Fruit fly (Drosophila melanogaster) whole organism, embryonic: ENCODE data around the gene Tsp97E.

Experiments
- Antp ChIP-seq: fragments of 200-800 bp; sonication (Bioruptor generic); optimal IDR thresholded peaks from 3 replicates; lab custom pipeline; 2016; ENCODE audit warnings: missing biosample characterization, missing genetic modification characterization
- CG1024 ChIP-seq: fragments of 200-800 bp; sonication (Bioruptor generic); IDR thresholded peaks from 2 replicates; pipeline ENCODE4 v1.3.6; 2022; ENCODE audit warnings: missing biosample characterization, missing genetic modification characterization
- CG11085 ChIP-seq: fragments of 200-800 bp; sonication (Bioruptor generic); IDR thresholded peaks from 2 replicates; pipeline ENCODE4 v1.3.6; 2022; ENCODE audit warnings: missing biosample characterization, missing genetic modification characterization
- CG11504 ChIP-seq: fragments of 200-800 bp; sonication (Bioruptor generic); optimal IDR thresholded peaks from 3 replicates; lab custom pipeline; 2019; ENCODE audit warnings: missing biosample characterization, mild to moderate bottlenecking, missing genetic modification characterization, moderate library complexity
- CG12219 ChIP-seq: fragments of 200-800 bp; sonication (Bioruptor generic); optimal IDR thresholded peaks from 3 replicates; lab custom pipeline; 2018; ENCODE audit warnings: missing biosample characterization, mild to moderate bottlenecking, missing genetic modification characterization
- CG13424 ChIP-seq: fragments of 200-800 bp; sonication (Bioruptor generic); optimal IDR thresholded peaks from 2 replicates; lab custom pipeline; 2019; ENCODE audit warnings: missing biosample characterization, mild to moderate bottlenecking, missing genetic modification characterization, moderate library complexity
- CG14014 ChIP-seq: fragments of 200-800 bp; sonication (Bioruptor generic); IDR thresholded peaks from 2 replicates; pipeline ENCODE4 v1.3.6; 2022; ENCODE audit warnings: missing biosample characterization, missing genetic modification characterization
- CG14667 ChIP-seq: fragments of 200-800 bp; sonication (Bioruptor generic); IDR thresholded peaks from 2 replicates; pipeline ENCODE4 v1.3.6; 2022; ENCODE audit warnings: missing biosample characterization, missing genetic modification characterization
- CG15696 ChIP-seq: fragments of 200-800 bp; sonication (Bioruptor generic); optimal IDR thresholded peaks from 2 replicates; lab custom pipeline; 2019; ENCODE audit warnings: missing biosample characterization, mild to moderate bottlenecking, missing genetic modification characterization, moderate library complexity
- CG1792 ChIP-seq: fragments of 200-800 bp; sonication (Bioruptor generic); optimal IDR thresholded peaks from 2 replicates; lab custom pipeline; 2016; ENCODE audit warnings: missing biosample characterization, missing genetic modification characterization
- CG18476 ChIP-seq: fragments of 200-800 bp; sonication (Bioruptor generic); optimal IDR thresholded peaks from 2 replicates; lab custom pipeline; 2016; ENCODE audit warnings: missing biosample characterization, mild to moderate bottlenecking, missing genetic modification characterization
- CG43689 ChIP-seq: fragments of 200-800 bp; sonication (Bioruptor generic); IDR thresholded peaks from 2 replicates; pipeline ENCODE4 v1.3.6; 2022; ENCODE audit warnings: missing biosample characterization, missing genetic modification characterization
- CG4424 ChIP-seq: fragments of 200-800 bp; sonication (Bioruptor generic); optimal IDR thresholded peaks from 3 replicates; lab custom pipeline; 2016; ENCODE audit warnings: missing biosample characterization, missing genetic modification characterization
- CG6254 ChIP-seq: fragments of 200-800 bp; sonication (Bioruptor generic); optimal IDR thresholded peaks from 3 replicates; lab custom pipeline; 2017; ENCODE audit warnings: mild to moderate bottlenecking, missing biosample characterization, missing genetic modification reagents, missing genetic modification characterization
- CG7786 ChIP-seq: fragments of 200-800 bp; sonication (Bioruptor generic); optimal IDR thresholded peaks from 2 replicates; lab custom pipeline; 2016; ENCODE audit warnings: missing biosample characterization, missing genetic modification characterization
- CG8924 ChIP-seq: fragments of 200-800 bp; optimal IDR thresholded peaks from 3 replicates; lab custom pipeline; 2019; ENCODE audit warnings: missing biosample characterization, mild to moderate bottlenecking, missing genetic modification characterization, moderate library complexity
- CG9437 ChIP-seq: fragments of 200-800 bp; sonication (Bioruptor generic); optimal IDR thresholded peaks from 2 replicates; lab custom pipeline; 2018; ENCODE audit warnings: missing biosample characterization, mild to moderate bottlenecking, missing genetic modification characterization
- Drgx ChIP-seq: fragments of 200-800 bp; sonication (Bioruptor generic); IDR thresholded peaks from 2 replicates; pipeline ENCODE4 v1.3.6; 2022; ENCODE audit warnings: missing biosample characterization, missing genetic modification characterization
- ERR ChIP-seq: fragments of 200-800 bp; sonication (Bioruptor generic); optimal IDR thresholded peaks from 2 replicates; lab custom pipeline; 2016; ENCODE audit warnings: missing biosample characterization, missing genetic modification characterization
- Ets97D ChIP-seq: fragments of 200-800 bp; sonication (Bioruptor generic); optimal IDR thresholded peaks from 3 replicates; lab custom pipeline; 2016; ENCODE audit warnings: missing biosample characterization, missing genetic modification characterization
- Fer3 ChIP-seq: fragments of 200-800 bp; sonication (Bioruptor generic); optimal IDR thresholded peaks from 2 replicates; lab custom pipeline; 2018; ENCODE audit warnings: missing biosample characterization, mild to moderate bottlenecking, missing genetic modification characterization, moderate library complexity
- HLH3B ChIP-seq: fragments of 200-800 bp; sonication (Bioruptor generic); IDR thresholded peaks from 2 replicates; pipeline ENCODE4 v1.3.6; 2022; ENCODE audit warnings: missing biosample characterization, missing genetic modification characterization
- Hr78 ChIP-seq, 2 experiments: fragments of 200-800 bp in 1 of 2; fragments of >200 bp in 1 of 2; sonication (Bioruptor generic) in 1 of 2; optimal IDR thresholded peaks; 2 replicates each; lab custom pipeline; 2017 to 2019; ENCODE audit warnings: missing biosample characterization in 2 of 2, missing genetic modification characterization in 2 of 2, mild to moderate bottlenecking in 1 of 2, moderate library complexity in 1 of 2
- Lpt ChIP-seq: fragments of >200 bp; optimal IDR thresholded peaks from 2 replicates; lab custom pipeline; 2018; ENCODE audit warnings: missing biosample characterization, missing genetic modification characterization
- Mad ChIP-seq: fragments of 200-800 bp; sonication (Bioruptor generic); optimal IDR thresholded peaks from 2 replicates; lab custom pipeline; 2016; ENCODE audit warnings: missing biosample characterization, missing genetic modification characterization
- Mrtf ChIP-seq: fragments of 200-800 bp; sonication (Bioruptor generic); IDR thresholded peaks from 3 replicates; pipeline ENCODE4 v1.3.6; 2022; ENCODE audit warnings: missing biosample characterization, missing genetic modification characterization
- Nf-YB ChIP-seq: fragments of 200-800 bp; sonication (Bioruptor generic); optimal IDR thresholded peaks from 3 replicates; lab custom pipeline; 2019; ENCODE audit warnings: missing biosample characterization, mild to moderate bottlenecking, missing genetic modification characterization, moderate library complexity
- Sin3A ChIP-seq: fragments of >200 bp; optimal IDR thresholded peaks from 2 replicates; lab custom pipeline; 2018
- Spps ChIP-seq: fragments of 200-800 bp; sonication (Bioruptor generic); optimal IDR thresholded peaks from 2 replicates; lab custom pipeline; 2018; ENCODE audit warnings: missing biosample characterization, mild to moderate bottlenecking, missing genetic modification characterization
- Sry-β ChIP-seq: fragments of 200-800 bp; sonication (Bioruptor generic); optimal IDR thresholded peaks from 2 replicates; lab custom pipeline; 2018; ENCODE audit warnings: missing biosample characterization, mild to moderate bottlenecking, missing genetic modification characterization, moderate library complexity
- bab2 ChIP-seq: fragments of 200-800 bp; sonication (Bioruptor generic); optimal IDR thresholded peaks from 2 replicates; lab custom pipeline; 2016; ENCODE audit warnings: missing biosample characterization, missing genetic modification characterization
- cato ChIP-seq: fragments of 200-800 bp; sonication (Bioruptor generic); optimal IDR thresholded peaks from 2 replicates; lab custom pipeline; 2016; ENCODE audit warnings: missing biosample characterization, missing genetic modification characterization, borderline replicate concordance
- dati ChIP-seq: fragments of 200-800 bp; sonication (Bioruptor generic); IDR thresholded peaks from 2 replicates; pipeline ENCODE4 v1.3.6; 2022; ENCODE audit warnings: missing biosample characterization, missing genetic modification characterization
- dimm ChIP-seq: fragments of 200-800 bp; sonication (Bioruptor generic); IDR thresholded peaks from 2 replicates; pipeline ENCODE4 v1.3.6; 2022; ENCODE audit warnings: missing biosample characterization, missing genetic modification characterization
- dm ChIP-seq: fragments of 200-800 bp; sonication (Bioruptor generic); optimal IDR thresholded peaks from 3 replicates; lab custom pipeline; 2016; ENCODE audit warnings: missing biosample characterization, missing genetic modification characterization
- fd64A ChIP-seq: fragments of 200-800 bp; sonication (Bioruptor generic); optimal IDR thresholded peaks from 3 replicates; lab custom pipeline; 2018; ENCODE audit warnings: missing biosample characterization, mild to moderate bottlenecking, missing genetic modification characterization
- grau ChIP-seq: fragments of 200-800 bp; optimal IDR thresholded peaks from 3 replicates; lab custom pipeline; 2019; ENCODE audit warnings: missing biosample characterization, mild to moderate bottlenecking, missing genetic modification characterization, moderate library complexity
- gsb ChIP-seq: fragments of 200-800 bp; sonication (Bioruptor generic); IDR thresholded peaks from 2 replicates; pipeline ENCODE4 v1.3.6; 2022; ENCODE audit warnings: missing biosample characterization, missing genetic modification characterization
- ham ChIP-seq: fragments of 200-800 bp; sonication (Bioruptor generic); IDR thresholded peaks from 2 replicates; pipeline ENCODE4 v1.3.6; 2022; ENCODE audit warnings: missing biosample characterization, missing genetic modification characterization
- her ChIP-seq: fragments of 200-800 bp; sonication (Bioruptor generic); optimal IDR thresholded peaks from 2 replicates; lab custom pipeline; 2016; ENCODE audit warnings: missing biosample characterization, missing genetic modification characterization
- jing ChIP-seq: fragments of 200-800 bp; sonication (Bioruptor generic); optimal IDR thresholded peaks from 2 replicates; lab custom pipeline; 2018; ENCODE audit warnings: missing biosample characterization, mild to moderate bottlenecking, missing genetic modification characterization
- pb ChIP-seq: fragments of 200-800 bp; sonication (Bioruptor generic); optimal IDR thresholded peaks from 3 replicates; lab custom pipeline; 2016; ENCODE audit warnings: missing biosample characterization, missing genetic modification characterization
- prd ChIP-seq, 3 experiments: fragments of >200 bp in 2 of 3; fragments of 200-800 bp in 1 of 3; sonication (Bioruptor generic) in 1 of 3; optimal IDR thresholded peaks in 2 of 3; IDR thresholded peaks in 1 of 3; 2 replicates in 2 of 3; 3 replicates in 1 of 3; pipeline versions ENCODE4 v1.3.6 to Lab custom; 2017 to 2022; ENCODE audit warnings: missing biosample characterization in 1 of 3, missing genetic modification characterization in 1 of 3
- schlank ChIP-seq: fragments of 200-800 bp; sonication (Bioruptor generic); optimal IDR thresholded peaks from 2 replicates; lab custom pipeline; 2018; ENCODE audit warnings: missing biosample characterization, mild to moderate bottlenecking, missing genetic modification characterization
- scrt ChIP-seq: fragments of 200-800 bp; sonication (Bioruptor generic); optimal IDR thresholded peaks from 2 replicates; lab custom pipeline; 2018; ENCODE audit warnings: missing biosample characterization, mild to moderate bottlenecking, missing genetic modification characterization, moderate library complexity
- sens ChIP-seq: fragments of 200-800 bp; sonication (Bioruptor generic); peaks from one replicate; lab custom pipeline; 2016; ENCODE audit warnings: missing biosample characterization, missing genetic modification characterization
- seq ChIP-seq: fragments of 200-800 bp; sonication (Bioruptor generic); IDR thresholded peaks from 2 replicates; pipeline ENCODE4 v1.3.6; 2022; ENCODE audit warnings: missing biosample characterization, missing genetic modification characterization
- shn ChIP-seq: fragments of 200-800 bp; sonication (Bioruptor generic); optimal IDR thresholded peaks from 3 replicates; lab custom pipeline; 2016; ENCODE audit warnings: missing biosample characterization, missing genetic modification characterization
- stc ChIP-seq: fragments of 200-800 bp; sonication (Bioruptor generic); IDR thresholded peaks from 2 replicates; pipeline ENCODE4 v1.3.6; 2022; ENCODE audit warnings: missing biosample characterization, missing genetic modification characterization
- tna ChIP-seq: fragments of 200-800 bp; sonication (Bioruptor generic); IDR thresholded peaks from 2 replicates; pipeline ENCODE4 v1.3.6; 2022; ENCODE audit warnings: missing biosample characterization, missing genetic modification characterization; ENCODE audit not compliant: partially characterized antibody
- wek ChIP-seq: fragments of 200-800 bp; sonication (Bioruptor generic); optimal IDR thresholded peaks from 3 replicates; lab custom pipeline; 2018; ENCODE audit warnings: missing biosample characterization, mild to moderate bottlenecking, missing genetic modification characterization, moderate library complexity

The Tsp97E gene

dm6 chr3R:26956376-26957062 lies 8.1 kb downstream of the Tsp97E start (continued):
- peak; percentile 16 for TF ChIP-seq CG11504 (tag; lab: Kevin White, UChicago)
- no peak for TF ChIP-seq ERR (GFP tag; lab: Kevin White, UChicago)
- TF ChIP-seq CG1024 (GFP tag; lab: Robert Waterston, UW), result no peak
- no peak for TF ChIP-seq Drgx
- no peak for TF ChIP-seq tna (GFP tag; lab: Robert Waterston, UW)
- no peak for TF ChIP-seq stc (GFP tag; lab: Robert Waterston, UW)
- no peak for TF ChIP-seq fd64A (GFP tag; lab: Kevin White, UChicago)
- no peak for TF ChIP-seq CG14667 (GFP tag; lab: Robert Waterston, UW)
- TF ChIP-seq CG11085 (GFP tag; lab: Robert Waterston, UW), result no peak
- TF ChIP-seq wek, result peak; percentile 9
- TF ChIP-seq Antp, result no peak
- no peak for TF ChIP-seq grau (tag; lab: Kevin White, UChicago)
- no peak for TF ChIP-seq CG7786 (GFP tag; lab: Kevin White, UChicago)
- no peak for TF ChIP-seq prd (optimal IDR thresholded peaks at IDR 0.05; lab: Kevin White, UChicago)
- no peak for TF ChIP-seq prd (GFP tag; IDR thresholded peaks at IDR 0.05; lab: Robert Waterston, UW)
- TF ChIP-seq CG8924 (tag; lab: Kevin White, UChicago), result no peak
- TF ChIP-seq Sin3A (lab: Kevin White, UChicago), result no peak
- TF ChIP-seq schlank (tag; lab: Kevin White, UChicago), result no peak
- peak; percentile 67 for TF ChIP-seq CG18476 (GFP tag; lab: Kevin White, UChicago)
- peak; percentile 23 for TF ChIP-seq CG12219
- no peak for TF ChIP-seq CG6254 (GFP tag; lab: Kevin White, UChicago)
- no peak for TF ChIP-seq Hr78 (GFP tag; optimal IDR thresholded peaks at IDR 0.05; lab: Kevin White, UChicago)
- no peak for TF ChIP-seq CG1792 (GFP tag; lab: Kevin White, UChicago)
- TF ChIP-seq dimm (GFP tag; lab: Robert Waterston, UW), result no peak
- peak; percentile 6 for TF ChIP-seq CG9437 (GFP tag; lab: Kevin White, UChicago)
- TF ChIP-seq Nf-YB (GFP tag; lab: Kevin White, UChicago), result no peak
- peak; percentile 25 for TF ChIP-seq pb (GFP tag; lab: Kevin White, UChicago)
- TF ChIP-seq jing (GFP tag; lab: Kevin White, UChicago), result no peak
- no peak for TF ChIP-seq gsb
- no peak for TF ChIP-seq shn (GFP tag; lab: Kevin White, UChicago)
- no peak for TF ChIP-seq Mrtf
- TF ChIP-seq HLH3B, result no peak
- peak; percentile 62 for TF ChIP-seq sens (GFP tag; lab: Kevin White, UChicago)
- TF ChIP-seq Mad (GFP tag; lab: Kevin White, UChicago), result no peak
- TF ChIP-seq Spps (tag; lab: Kevin White, UChicago), result no peak
- no peak for TF ChIP-seq cato (GFP tag; lab: Kevin White, UChicago)
- 0 out of 2 replicates have a peak, but pooled peaks have one; percentile 20 for TF ChIP-seq seq (GFP tag; lab: Robert Waterston, UW)
- TF ChIP-seq bab2 (GFP tag; lab: Kevin White, UChicago), result no peak
- TF ChIP-seq CG43689 (GFP tag; lab: Robert Waterston, UW), result no peak
- no peak for TF ChIP-seq Sry-β
- no peak for TF ChIP-seq ham (GFP tag; lab: Robert Waterston, UW)
- no peak for TF ChIP-seq CG13424
- TF ChIP-seq CG14014 (GFP tag; lab: Robert Waterston, UW), result no peak
- TF ChIP-seq her (GFP tag; lab: Kevin White, UChicago), result no peak
- TF ChIP-seq Lpt (GFP tag; lab: Kevin White, UChicago), result no peak
- peak; percentile 69 for TF ChIP-seq Ets97D
- no peak for TF ChIP-seq CG4424 (GFP tag; lab: Kevin White, UChicago)
- no peak for TF ChIP-seq CG15696
- TF ChIP-seq dm (GFP tag; lab: Kevin White, UChicago), result no peak
- no peak for TF ChIP-seq scrt
- no peak for TF ChIP-seq Fer3 (tag; lab: Kevin White, UChicago)
- TF ChIP-seq dati (GFP tag; lab: Robert Waterston, UW), result no peak
